Fruit fly (Drosophila melanogaster) whole organism, embryonic: ENCODE results near the gene Sec63.

Experiments used
- CG18011 ChIP-seq: fragments of 200-800 bp; sonication (Bioruptor generic); optimal IDR thresholded peaks from 2 replicates; lab custom pipeline; 2017; ENCODE audit warnings: missing biosample characterization, missing genetic modification characterization, mild to moderate bottlenecking, moderate library complexity, missing genotype
- HLH54F ChIP-seq: fragments of 200-800 bp; sonication (Bioruptor generic); optimal IDR thresholded peaks from 3 replicates; lab custom pipeline; 2016; ENCODE audit warnings: missing biosample characterization, missing genetic modification characterization
- so ChIP-seq: fragments of 200-800 bp; sonication (Bioruptor generic); IDR thresholded peaks from 3 replicates; pipeline ENCODE4 v1.3.6; 2022; ENCODE audit warnings: missing biosample characterization, missing genetic modification characterization

- no peak for TF ChIP-seq HLH54F (GFP tag; lab: Kevin White, UChicago)
- no peak for TF ChIP-seq so (GFP tag; lab: Robert Waterston, UW)
- no peak for TF ChIP-seq CG18011
Observed at dm6 chr3L:7390442-7390841, 30.1 kb downstream of the Sec63 start, which contains the start of gene CG8563.
